Fruit fly (Drosophila melanogaster) ovary, adult (tissue): ENCODE data around the gene SC35.

Source experiments
- CG17801 ChIP-seq: fragments of 200-800 bp; optimal IDR thresholded peaks from 2 replicates; lab custom pipeline; 2019; ENCODE audit warnings: missing biosample characterization, mild to moderate bottlenecking, missing genetic modification characterization, moderate library complexity; ENCODE audit not compliant: partially characterized antibody

Gene SC35

dm6 chr2L:12392406-12392805 is 42.1 kb downstream of the SC35 start:
- TF ChIP-seq CG17801 (GFP tag; lab: Kevin White, UChicago): peak; percentile 23
